Worm (Caenorhabditis elegans) whole organism, midembryonic: ENCODE results near the gene M57.2.
A peak's percentile ranks its signal among the peaks of the same experiment; 100 is the strongest.

Experiments
- T22C8.4 ChIP-seq: fragments of 200-800 bp; sonication (Bioruptor generic); IDR thresholded peaks from 2 replicates; pipeline ENCODE4 v1.3.6; 2022; ENCODE audit warnings: missing genetic modification characterization, missing compliant biosample characterization
- cog-1 ChIP-seq: sonication (generic microtip); optimal IDR thresholded peaks from 2 replicates; lab custom pipeline; 2016; ENCODE audit warnings: missing genetic modification characterization, missing compliant biosample characterization
- flt-1 ChIP-seq: fragments of 200-800 bp; sonication (Bioruptor generic); IDR thresholded peaks from 2 replicates; pipeline ENCODE4 v1.3.6; 2022; ENCODE audit warnings: missing genetic modification characterization, missing compliant biosample characterization
- klf-2 ChIP-seq: fragments of 200-800 bp; sonication (Bioruptor generic); conservative IDR thresholded peaks from 2 replicates; pipeline ENCODE4 v1.3.6; 2022; ENCODE audit warnings: missing genetic modification reagents, missing genetic modification characterization, missing compliant biosample characterization
- med-1 ChIP-seq: sonication (generic microtip); optimal IDR thresholded peaks from 2 replicates; lab custom pipeline; 2017; ENCODE audit warnings: missing genetic modification characterization, mild to moderate bottlenecking, missing compliant biosample characterization, antibody characterized with exemption, missing genetic modification reagents; ENCODE audit not compliant: insufficient read depth
- ref-1 ChIP-seq: fragments of 200-800 bp; sonication (Bioruptor generic); conservative IDR thresholded peaks from 2 replicates; pipeline ENCODE4 v1.3.6; 2022; ENCODE audit warnings: missing genetic modification reagents, missing genetic modification characterization, missing compliant biosample characterization
- tab-1 ChIP-seq: fragments of 200-800 bp; sonication (Bioruptor generic); IDR thresholded peaks from 2 replicates; pipeline ENCODE4 v1.3.6; 2022; ENCODE audit warnings: missing genetic modification characterization, missing compliant biosample characterization
- ztf-23 ChIP-seq: fragments of 200-800 bp; sonication (Bioruptor generic); IDR thresholded peaks from 2 replicates; pipeline ENCODE4 v1.3.6; 2022; ENCODE audit warnings: missing genetic modification reagents, missing genetic modification characterization, missing compliant biosample characterization
- ztf-29 ChIP-seq: fragments of 200-800 bp; sonication (Bioruptor generic); IDR thresholded peaks from 2 replicates; pipeline ENCODE4 v1.3.6; 2022; ENCODE audit warnings: missing genetic modification reagents, missing genetic modification characterization, missing compliant biosample characterization

The M57.2 gene

DNA sequence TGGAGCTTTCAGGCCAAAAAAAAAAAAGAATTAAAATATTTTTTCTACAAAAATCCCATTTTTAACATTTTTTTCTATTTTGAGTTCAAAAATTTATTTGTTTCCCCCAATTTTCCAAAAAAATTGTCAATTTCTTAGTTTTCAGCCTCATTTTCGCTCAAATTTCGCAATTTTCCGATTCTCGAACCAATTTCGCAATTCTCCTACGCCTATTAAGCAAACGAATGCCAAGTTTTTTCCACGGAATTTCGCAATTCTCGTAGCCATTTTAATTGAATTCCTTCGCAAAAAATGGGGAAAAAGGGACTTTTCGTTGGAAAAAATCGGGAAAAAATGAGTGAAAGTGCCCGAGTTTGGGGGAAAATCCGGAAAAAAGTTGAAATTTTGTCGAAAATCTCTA lies 6.8 kb upstream of the M57.2 start:
- no peak for TF ChIP-seq ref-1
- no peak for TF ChIP-seq tab-1 (GFP tag; lab: Robert Waterston, UW)
- TF ChIP-seq flt-1 (GFP tag; lab: Robert Waterston, UW), result no peak

DNA sequence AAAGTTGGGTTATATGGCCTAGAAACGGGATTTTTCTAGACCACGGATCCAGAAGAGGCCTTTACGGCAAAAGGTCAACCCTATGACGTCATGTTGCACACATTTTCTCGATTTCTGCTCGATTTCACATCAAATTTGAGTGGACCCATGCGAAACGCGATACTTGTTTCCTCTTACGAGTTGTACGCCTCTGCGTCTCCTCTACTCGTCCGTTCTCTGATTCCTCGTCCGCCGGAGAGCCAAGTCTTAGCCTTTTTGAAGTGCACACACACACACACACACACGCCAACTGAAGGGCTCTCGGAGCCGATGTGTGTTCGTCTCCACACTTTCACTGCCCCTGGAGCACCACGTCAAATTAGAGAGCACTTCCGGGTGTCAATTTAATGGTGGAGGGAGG lies 6.2 kb upstream of the M57.2 start:
- TF ChIP-seq ref-1 (no peak), flt-1 (GFP tag; lab: Robert Waterston, UW) (0 out of 2 replicates have a peak, but pooled peaks have one; percentile 49), med-1 (GFP tag; lab: Kevin White, UChicago) (no peak), T22C8.4 (GFP tag; lab: Robert Waterston, UW) (no peak), tab-1 (GFP tag; lab: Robert Waterston, UW) (no peak), cog-1 (tag; lab: Kevin White, UChicago) (peak; percentile 57), klf-2 (no peak), ztf-29 (GFP tag; lab: Robert Waterston, UW) (no peak), ztf-23 (GFP tag; lab: Robert Waterston, UW) (no peak)

DNA sequence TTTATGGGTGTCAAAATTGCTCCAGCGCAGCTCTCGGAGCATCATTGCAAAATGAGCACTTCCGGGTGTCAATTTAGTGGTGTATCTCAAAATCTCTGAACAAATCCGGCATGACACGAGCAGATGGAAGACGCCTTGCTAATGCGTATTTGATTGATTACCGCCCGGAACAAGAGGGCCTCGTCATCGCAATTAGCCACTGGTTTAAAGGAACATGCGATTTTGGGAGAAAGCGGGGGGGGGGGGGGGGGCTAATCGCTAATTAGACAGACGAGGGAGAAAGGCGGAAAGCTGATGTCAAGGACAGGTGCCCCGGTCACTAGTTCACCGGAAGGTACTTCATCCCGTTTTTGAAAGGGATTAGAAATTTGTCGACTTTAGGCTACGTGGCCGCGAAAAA lies 5.4 kb upstream of the M57.2 start:
- TF ChIP-seq T22C8.4 (GFP tag; lab: Robert Waterston, UW) (no peak), flt-1 (GFP tag; lab: Robert Waterston, UW) (peak; percentile 41; the same call in 1 of the 2 replicates)

DNA sequence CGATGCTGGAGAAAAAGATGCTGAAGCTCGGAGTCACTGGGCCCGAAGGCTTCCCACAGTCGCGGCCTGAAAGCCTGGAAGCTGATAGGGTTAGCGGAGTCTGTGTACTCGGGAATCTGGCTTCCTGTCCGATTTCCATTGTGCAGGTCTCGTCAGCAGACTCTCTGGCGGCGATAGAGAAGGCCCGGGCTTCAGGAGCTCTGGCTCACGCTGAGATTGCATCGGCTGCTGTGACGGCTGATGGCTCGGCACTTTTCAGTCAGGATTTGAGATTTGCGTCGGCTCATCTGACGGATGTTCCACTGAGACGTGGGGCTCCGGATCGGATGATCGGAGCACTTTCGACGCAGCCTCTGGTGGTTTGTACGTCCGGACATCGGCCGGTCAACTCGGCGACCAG lies 3.7 kb upstream of the M57.2 start:
- TF ChIP-seq cog-1 (tag; lab: Kevin White, UChicago) (no peak), ztf-23 (GFP tag; lab: Robert Waterston, UW) (no peak), tab-1 (GFP tag; lab: Robert Waterston, UW) (no peak), med-1 (GFP tag; lab: Kevin White, UChicago) (no peak), ztf-29 (GFP tag; lab: Robert Waterston, UW) (no peak), T22C8.4 (GFP tag; lab: Robert Waterston, UW) (no peak), klf-2 (no peak), flt-1 (GFP tag; lab: Robert Waterston, UW) (no peak), ref-1 (no peak)

DNA sequence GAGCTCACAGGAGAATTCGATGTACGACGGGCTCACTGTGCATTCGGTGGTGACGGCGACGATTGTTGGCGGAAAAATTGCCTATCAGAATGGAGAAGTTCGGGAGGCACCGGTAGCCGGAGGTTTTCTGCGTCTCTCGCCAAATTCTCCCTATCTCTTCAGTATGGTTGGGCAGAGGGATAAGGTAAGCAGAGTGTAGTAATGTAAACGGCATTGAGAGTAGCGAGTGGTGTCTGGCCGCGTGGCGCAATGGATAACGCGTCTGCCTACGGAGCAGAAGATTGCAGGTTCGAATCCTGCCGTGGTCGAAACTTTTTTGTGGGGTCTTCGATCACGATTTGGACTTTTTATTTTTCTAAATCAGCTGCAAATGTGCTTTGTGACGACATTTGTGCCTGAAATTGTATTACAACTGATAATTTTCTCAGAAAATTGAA lies 2.6 kb upstream of the M57.2 start:
- peak; percentile 75 for TF ChIP-seq klf-2
- TF ChIP-seq tab-1 (GFP tag; lab: Robert Waterston, UW), result peak; percentile 92
- peak; percentile 95 for TF ChIP-seq flt-1 (GFP tag; lab: Robert Waterston, UW)
- TF ChIP-seq med-1 (GFP tag; lab: Kevin White, UChicago), result peak; percentile 47
- peak; percentile 74 for TF ChIP-seq ztf-29 (GFP tag; lab: Robert Waterston, UW)
- peak; percentile 81 for TF ChIP-seq T22C8.4 (GFP tag; lab: Robert Waterston, UW)
- peak; percentile 82 for TF ChIP-seq ref-1
- TF ChIP-seq cog-1 (tag; lab: Kevin White, UChicago), result peak; percentile 69
- TF ChIP-seq ztf-23 (GFP tag; lab: Robert Waterston, UW), result peak; percentile 90

DNA sequence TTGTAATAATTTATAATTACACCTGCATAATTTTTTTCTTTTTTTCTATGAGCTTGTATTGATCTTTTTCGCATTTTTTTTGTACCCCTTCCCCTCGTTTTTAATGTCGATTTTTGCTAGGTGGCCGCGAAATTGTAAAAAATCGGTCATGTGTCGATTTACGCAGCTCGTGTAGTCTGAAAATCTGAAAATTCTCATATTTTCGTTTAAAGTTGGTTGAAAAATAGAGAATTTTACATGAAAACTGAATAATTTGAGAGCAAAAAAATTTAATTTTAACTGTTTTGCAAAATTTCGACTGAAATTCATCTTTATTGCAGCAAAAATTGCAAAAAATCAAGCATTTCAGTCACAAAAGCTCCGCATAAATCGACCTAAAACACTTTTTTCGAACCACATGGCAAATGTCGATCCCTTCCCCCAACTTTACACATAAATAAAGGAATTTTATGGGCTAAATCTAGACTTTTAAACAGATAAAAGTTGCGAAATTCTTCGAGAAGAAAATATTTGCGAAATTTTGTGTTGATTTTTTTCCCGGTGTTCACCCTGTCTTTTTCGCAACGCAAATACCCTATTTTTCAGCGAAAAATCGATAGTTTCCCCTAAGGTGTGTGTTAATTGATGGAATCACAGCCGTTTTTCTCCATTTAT lies 883 bp upstream of the M57.2 start:
- no peak for TF ChIP-seq klf-2
- no peak for TF ChIP-seq med-1 (GFP tag; lab: Kevin White, UChicago)
- no peak for TF ChIP-seq ztf-29 (GFP tag; lab: Robert Waterston, UW)
- TF ChIP-seq flt-1 (GFP tag; lab: Robert Waterston, UW), result no peak
- no peak for TF ChIP-seq cog-1 (tag; lab: Kevin White, UChicago)
- TF ChIP-seq tab-1 (GFP tag; lab: Robert Waterston, UW), result no peak

DNA sequence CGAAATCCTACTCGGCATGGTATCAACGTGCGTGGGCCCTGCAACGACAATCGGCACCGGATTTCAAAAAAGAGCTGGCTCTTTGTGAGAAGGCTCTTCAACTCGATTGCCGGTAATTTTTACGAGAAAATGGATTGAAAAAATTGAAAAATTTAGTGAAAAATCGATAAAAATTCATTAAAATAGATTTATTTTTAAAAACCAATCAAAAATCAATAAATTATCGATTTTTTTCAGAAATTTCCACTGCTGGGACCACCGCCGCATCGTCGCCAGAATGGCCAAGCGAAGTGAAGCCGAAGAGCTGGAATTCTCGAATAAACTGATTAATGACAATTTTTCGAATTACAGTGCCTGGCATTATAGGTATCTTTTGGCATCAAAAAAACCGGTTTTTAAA lies 724 bp downstream of the M57.2 start:
- TF ChIP-seq klf-2 (no peak), T22C8.4 (GFP tag; lab: Robert Waterston, UW) (peak; percentile 44; the same call in 1 of the 2 replicates)

DNA sequence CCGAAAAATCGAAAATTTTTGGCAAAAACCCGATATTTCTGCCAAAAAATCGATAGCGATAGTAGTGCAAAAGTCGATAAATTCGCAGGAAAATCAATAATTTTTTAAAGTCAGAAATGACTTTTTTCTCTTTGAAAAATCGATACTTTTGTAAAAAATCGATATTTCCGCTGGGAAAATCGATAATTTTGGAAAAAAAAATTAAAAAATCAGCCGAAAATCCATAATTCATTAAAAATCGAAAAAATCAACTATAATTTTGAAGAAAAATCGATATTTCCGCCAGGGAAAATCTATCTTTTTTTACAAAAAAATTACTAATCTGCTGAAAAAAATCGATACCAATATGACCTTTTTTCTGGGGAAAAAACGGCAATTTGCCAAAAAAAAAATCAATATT lies 4.4 kb downstream of the M57.2 start:
- TF ChIP-seq T22C8.4 (GFP tag; lab: Robert Waterston, UW), result peak; percentile 66; the same call in 1 of the 2 replicates
- TF ChIP-seq flt-1 (GFP tag; lab: Robert Waterston, UW), result no peak

DNA sequence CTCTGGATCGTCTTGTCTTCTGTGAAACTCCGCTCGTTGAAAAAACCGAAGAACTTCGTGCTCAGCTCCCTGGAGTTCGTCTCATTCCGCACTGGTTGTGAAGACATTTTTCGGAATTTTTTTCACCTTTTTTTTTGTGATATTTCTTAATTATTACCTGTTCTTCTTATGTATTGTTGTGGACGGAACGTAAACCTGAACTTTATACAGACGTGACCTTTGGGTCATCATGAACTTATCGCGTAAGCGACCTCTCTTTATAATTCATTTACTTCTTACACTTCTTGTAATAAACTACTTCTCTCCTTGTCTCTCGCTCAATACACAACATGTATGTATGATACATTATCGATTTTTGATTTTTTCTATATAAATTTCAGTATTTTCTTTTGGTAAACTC lies 5.0 kb downstream of the M57.2 start, which contains the start of gene M57.1:
M57.1 (plus strand) TSS at position 301 of the 400 bp plus-strand sequence.
- no peak for TF ChIP-seq cog-1 (tag; lab: Kevin White, UChicago)
- TF ChIP-seq T22C8.4 (GFP tag; lab: Robert Waterston, UW), result no peak
- no peak for TF ChIP-seq klf-2
- no peak for TF ChIP-seq med-1 (GFP tag; lab: Kevin White, UChicago)
- TF ChIP-seq ref-1, result no peak
- TF ChIP-seq tab-1 (GFP tag; lab: Robert Waterston, UW), result no peak
- TF ChIP-seq ztf-23 (GFP tag; lab: Robert Waterston, UW), result no peak
- no peak for TF ChIP-seq flt-1 (GFP tag; lab: Robert Waterston, UW)
- no peak for TF ChIP-seq ztf-29 (GFP tag; lab: Robert Waterston, UW)

DNA sequence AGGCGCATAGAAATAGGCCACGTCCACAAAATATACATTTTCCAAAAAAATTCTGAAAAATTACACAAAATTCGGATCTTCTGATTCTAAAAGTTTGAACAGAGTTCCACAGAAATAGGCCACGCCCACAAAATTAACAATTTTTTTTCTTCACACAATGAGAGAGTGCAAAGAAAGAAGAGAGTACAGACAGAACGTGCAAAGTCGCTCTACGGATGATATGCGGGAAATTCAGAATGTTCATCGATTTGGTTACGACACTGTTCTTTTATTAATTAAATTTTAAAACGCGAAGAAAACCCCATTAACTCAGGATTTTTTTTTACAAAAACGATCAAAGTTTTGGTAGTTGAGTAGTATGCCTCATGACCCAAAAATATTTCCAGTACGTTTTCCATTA lies 5.8 kb downstream of the M57.2 start:
- no peak for TF ChIP-seq tab-1 (GFP tag; lab: Robert Waterston, UW)
- TF ChIP-seq cog-1 (tag; lab: Kevin White, UChicago), result no peak
- no peak for TF ChIP-seq klf-2
- no peak for TF ChIP-seq ztf-23 (GFP tag; lab: Robert Waterston, UW)
- no peak for TF ChIP-seq ref-1
- no peak for TF ChIP-seq med-1 (GFP tag; lab: Kevin White, UChicago)
- TF ChIP-seq ztf-29 (GFP tag; lab: Robert Waterston, UW), result no peak
- TF ChIP-seq flt-1 (GFP tag; lab: Robert Waterston, UW), result no peak
- TF ChIP-seq T22C8.4 (GFP tag; lab: Robert Waterston, UW), result no peak
